Worm (Caenorhabditis elegans) whole organism, L1 larva: ENCODE data around the gene F09G2.2.

Source experiments
- elt-2 ChIP-seq: sonication (generic microtip); optimal IDR thresholded peaks from 2 replicates; lab custom pipeline; 2016; ENCODE audit warnings: missing genetic modification characterization, mild to moderate bottlenecking, inconsistent platforms, missing compliant biosample characterization, missing genetic modification reagents
- mab-9 ChIP-seq: fragments of 200-800 bp; sonication (Bioruptor generic); IDR thresholded peaks from 2 replicates; pipeline ENCODE4 v1.3.6; 2022; ENCODE audit warnings: missing genetic modification reagents, missing genetic modification characterization, missing compliant biosample characterization
- nhr-11 ChIP-seq: fragments of 150-350 bp; optimal IDR thresholded peaks from 2 replicates; lab custom pipeline; 2014; ENCODE audit warnings: missing biosample characterization, missing genetic modification characterization
- nhr-237 ChIP-seq: fragments of 150-350 bp; optimal IDR thresholded peaks from 2 replicates; lab custom pipeline; 2014; ENCODE audit warnings: missing biosample characterization, missing genetic modification characterization
- rnt-1 ChIP-seq: sonication (generic microtip); optimal IDR thresholded peaks from 2 replicates; lab custom pipeline; 2016; ENCODE audit warnings: mild to moderate bottlenecking, missing genetic modification characterization, moderate library complexity, missing compliant biosample characterization
- unc-62 ChIP-seq: fragments of 150-350 bp; optimal IDR thresholded peaks from 2 replicates; lab custom pipeline; 2014; ENCODE audit warnings: missing biosample characterization, missing genetic modification reagents, missing genetic modification characterization
- zip-4 ChIP-seq: fragments of 200-800 bp; sonication (Bioruptor generic); optimal IDR thresholded peaks from 2 replicates; lab custom pipeline; 2018; ENCODE audit warnings: mild to moderate bottlenecking, missing genetic modification characterization, moderate library complexity, missing compliant biosample characterization

- TF ChIP-seq elt-2 (tag; lab: Kevin White, UChicago) (no peak), nhr-11 (tag; lab: Kevin White, UChicago) (no peak), mab-9 (GFP tag; lab: Robert Waterston, UW) (no peak), rnt-1 (tag; lab: Kevin White, UChicago) (no peak), nhr-237 (tag; lab: Kevin White, UChicago) (no peak), zip-4 (GFP tag; lab: Kevin White, UChicago) (no peak), unc-62 (GFP tag; lab: Kevin White, UChicago) (no peak)
These were observed 17.9 kb upstream of the F09G2.2 start, which contains the start of gene cpsf-2 for ce11 chrV:7178843-7179242.
